Worm (Caenorhabditis elegans) whole organism, L4/young adult: ENCODE results near the gene csn-6.

Experiments
- W03F9.2 ChIP-seq: fragments of 150-350 bp; optimal IDR thresholded peaks from 2 replicates; lab custom pipeline; 2014; ENCODE audit warnings: missing biosample characterization, missing genetic modification characterization
- dao-5 ChIP-seq: sonication (generic microtip); optimal IDR thresholded peaks from 2 replicates; lab custom pipeline; 2016; ENCODE audit warnings: missing genotype, missing genetic modification characterization, moderate library complexity, missing compliant biosample characterization
- him-1 ChIP-seq: sonication (generic microtip); optimal IDR thresholded peaks from 2 replicates; lab custom pipeline; 2016; ENCODE audit warnings: missing genotype, missing genetic modification reagents, missing genetic modification characterization, missing compliant biosample characterization

DNA sequence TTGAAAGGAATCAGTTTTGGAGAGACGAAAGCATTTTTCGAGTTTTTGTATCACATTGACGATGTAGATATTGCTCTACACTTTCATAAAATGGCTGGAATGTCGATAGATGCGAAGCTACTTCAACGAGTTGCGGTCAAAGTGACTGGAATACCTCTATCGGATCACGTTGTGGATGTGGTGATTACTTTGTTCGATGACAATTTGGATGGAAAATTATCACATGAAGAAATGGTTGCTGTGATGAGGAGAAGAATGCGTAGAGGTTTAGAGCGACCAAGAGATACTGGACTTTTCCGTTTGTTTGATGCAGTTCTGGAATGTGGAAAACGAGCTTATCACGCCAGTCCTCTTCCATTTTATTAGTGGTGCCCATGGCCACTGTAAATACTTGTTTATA is 976 bp upstream of the csn-6 start:
- TF ChIP-seq dao-5 (tag; lab: Kevin White, UChicago) (no peak), him-1 (tag; lab: Kevin White, UChicago) (no peak), W03F9.2 (no peak)
